Worm (Caenorhabditis elegans) whole organism, L4/young adult: Measurements from ENCODE around the gene dap-3.

Source experiments
- W03F9.2 ChIP-seq: fragments of 150-350 bp; optimal IDR thresholded peaks from 2 replicates; lab custom pipeline; 2014; ENCODE audit warnings: missing biosample characterization, missing genetic modification characterization
- dao-5 ChIP-seq: sonication (generic microtip); optimal IDR thresholded peaks from 2 replicates; lab custom pipeline; 2016; ENCODE audit warnings: missing genotype, missing genetic modification characterization, moderate library complexity, missing compliant biosample characterization
- him-1 ChIP-seq: sonication (generic microtip); optimal IDR thresholded peaks from 2 replicates; lab custom pipeline; 2016; ENCODE audit warnings: missing genotype, missing genetic modification reagents, missing genetic modification characterization, missing compliant biosample characterization

dap-3 gene

DNA sequence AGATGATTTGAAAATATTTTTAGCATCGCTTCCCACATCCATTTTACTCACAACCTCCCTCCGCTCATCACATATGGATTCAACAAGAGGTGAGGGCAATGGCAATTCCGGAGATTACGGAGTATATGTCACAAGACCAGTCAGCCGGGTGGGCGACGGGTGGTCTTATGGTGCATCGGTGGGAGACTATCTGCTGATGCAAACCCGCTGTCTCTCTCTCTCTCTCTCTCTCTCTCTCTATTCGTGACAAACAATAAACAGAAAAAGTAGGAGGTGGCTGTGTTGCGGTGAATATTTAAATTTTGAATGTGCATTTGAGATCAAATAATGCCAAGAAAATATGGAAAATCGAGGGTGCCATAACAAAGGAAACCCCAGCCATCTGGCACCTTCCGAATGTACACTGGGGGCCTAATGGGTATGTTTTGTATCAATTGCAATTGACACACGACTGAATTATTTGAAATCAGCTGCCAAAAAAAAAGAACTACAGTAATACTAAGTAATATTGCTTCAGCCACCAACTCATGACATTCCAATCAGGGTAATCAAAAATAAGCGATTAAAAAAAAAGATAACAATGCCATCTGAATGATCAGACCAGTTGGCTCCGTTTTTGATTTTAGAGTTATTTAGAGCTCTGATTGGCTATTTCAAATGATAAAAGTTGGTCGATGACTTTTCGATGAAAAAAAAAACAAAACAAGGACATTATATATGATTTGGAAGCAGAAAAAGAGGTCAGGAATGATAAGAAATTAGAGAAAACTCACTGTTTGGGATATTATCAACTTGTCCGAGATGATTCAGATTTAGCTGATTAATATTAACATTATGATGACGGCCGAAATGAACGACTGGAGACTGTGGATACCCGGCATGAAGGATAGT, 32.9 kb upstream of the dap-3 start:
- TF ChIP-seq dao-5 (tag; lab: Kevin White, UChicago) (no peak), W03F9.2 (tag; lab: Kevin White, UChicago) (no peak), him-1 (tag; lab: Kevin White, UChicago) (no peak)

DNA sequence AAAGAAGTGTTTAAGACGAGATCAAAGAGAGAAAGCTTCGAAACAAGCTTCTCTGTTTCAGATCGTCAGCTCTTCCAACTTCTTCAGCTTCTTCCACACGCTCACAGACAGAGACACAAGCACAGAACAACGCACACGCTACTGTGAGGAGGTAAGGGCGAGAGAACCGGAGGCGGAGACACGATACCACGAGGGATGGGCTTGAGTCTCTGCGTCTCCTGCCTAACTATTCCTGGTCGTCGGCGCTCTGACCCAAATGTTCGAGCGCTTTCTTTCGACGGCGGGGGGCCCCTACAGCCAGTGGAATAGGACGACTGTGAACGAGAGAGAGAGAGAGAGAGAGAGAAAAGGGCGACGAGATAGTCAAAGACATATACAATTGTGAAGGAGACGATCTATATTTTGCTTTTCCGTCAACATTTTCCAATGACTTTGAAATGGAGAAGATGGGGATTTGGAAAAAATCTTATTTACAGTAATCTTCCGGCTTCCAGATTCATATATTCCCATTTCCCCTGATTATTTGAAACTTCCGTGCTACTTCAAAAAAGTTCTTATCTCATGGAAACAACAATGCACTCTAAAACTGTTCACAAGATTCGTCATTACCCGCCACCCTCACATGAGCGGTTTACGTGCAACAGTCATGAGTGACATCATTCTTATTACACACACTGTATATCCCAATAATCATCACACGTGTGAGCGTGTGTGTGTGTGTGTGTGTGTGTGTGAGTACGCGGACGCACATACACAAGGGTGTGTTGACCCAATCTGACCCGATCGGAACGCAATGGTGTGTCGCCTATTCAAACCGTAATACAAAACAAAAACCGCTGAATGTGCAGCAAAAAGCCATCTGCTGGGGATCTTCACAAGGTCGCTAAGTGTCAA, 31.9 kb upstream of the dap-3 start:
- peak; percentile 80 for TF ChIP-seq him-1 (tag; lab: Kevin White, UChicago)
- no peak for TF ChIP-seq dao-5 (tag; lab: Kevin White, UChicago)
- peak; percentile 58 for TF ChIP-seq W03F9.2 (tag; lab: Kevin White, UChicago)

ce11 chrII:10550173-10550572, 30.8 kb upstream of the dap-3 start:
- TF ChIP-seq dao-5 (tag; lab: Kevin White, UChicago) (no peak), him-1 (tag; lab: Kevin White, UChicago) (no peak), W03F9.2 (tag; lab: Kevin White, UChicago) (no peak)

- no peak for TF ChIP-seq W03F9.2 (tag; lab: Kevin White, UChicago)
- TF ChIP-seq dao-5 (tag; lab: Kevin White, UChicago), result no peak
Observed at ce11 chrII:10550872-10551647, 29.9 kb upstream of the dap-3 start.

ce11 chrII:10551985-10552736, 28.8 kb upstream of the dap-3 start:
- TF ChIP-seq dao-5 (tag; lab: Kevin White, UChicago), result no peak
- peak; percentile 81 for TF ChIP-seq W03F9.2 (tag; lab: Kevin White, UChicago)
- peak; percentile 84 for TF ChIP-seq him-1 (tag; lab: Kevin White, UChicago)

DNA sequence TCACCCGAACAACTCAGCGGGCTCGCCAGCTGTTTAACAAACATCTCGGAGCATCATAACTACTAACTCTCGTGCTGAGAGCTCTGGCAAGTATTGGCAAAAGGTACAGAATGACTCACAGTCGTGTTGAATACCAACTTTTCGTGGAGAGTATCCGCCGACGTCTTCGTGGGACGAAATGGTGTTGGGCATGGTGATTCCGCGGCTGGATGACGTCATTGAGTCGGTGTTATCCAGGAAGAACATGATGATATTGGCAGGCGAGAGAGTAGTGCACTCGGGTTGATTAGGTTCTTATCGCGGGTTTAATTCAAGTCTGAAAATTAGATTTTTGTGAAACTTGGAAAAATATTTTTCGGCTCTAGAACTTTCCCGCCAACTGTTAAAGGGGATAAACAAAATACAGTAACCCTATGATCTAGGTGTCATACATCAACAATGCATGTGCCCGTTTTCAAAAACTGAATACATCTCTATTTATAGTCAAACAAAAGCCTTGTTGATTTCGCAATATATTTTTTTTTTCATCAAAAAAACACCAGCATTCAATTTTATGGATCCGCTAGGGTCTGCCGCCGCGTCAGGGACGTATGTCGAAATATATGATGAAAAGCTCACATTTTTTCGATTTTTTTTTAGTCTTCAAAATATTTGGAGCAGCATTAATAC, 27.4 kb upstream of the dap-3 start:
- no peak for TF ChIP-seq dao-5 (tag; lab: Kevin White, UChicago)
- TF ChIP-seq W03F9.2 (tag; lab: Kevin White, UChicago), result no peak
- no peak for TF ChIP-seq him-1 (tag; lab: Kevin White, UChicago)

DNA sequence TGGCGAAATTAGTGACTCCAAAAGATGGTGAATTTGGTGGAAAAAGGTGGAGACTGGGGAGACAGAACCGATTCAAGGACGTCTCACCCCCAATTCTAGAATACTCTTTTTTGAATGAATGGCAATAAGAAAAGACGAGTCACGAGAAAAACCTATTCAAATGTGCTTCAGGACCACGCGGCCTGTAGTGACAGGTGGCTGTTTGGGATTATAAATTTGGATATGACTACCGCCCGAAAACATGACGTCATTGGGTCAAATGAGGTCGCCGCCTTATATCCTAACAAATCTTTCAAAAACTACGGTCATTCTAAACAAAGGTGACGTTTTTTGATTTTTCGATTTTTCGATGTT, 26.9 kb upstream of the dap-3 start:
- no peak for TF ChIP-seq dao-5 (tag; lab: Kevin White, UChicago)
- TF ChIP-seq him-1 (tag; lab: Kevin White, UChicago), result no peak
- no peak for TF ChIP-seq W03F9.2 (tag; lab: Kevin White, UChicago)

DNA sequence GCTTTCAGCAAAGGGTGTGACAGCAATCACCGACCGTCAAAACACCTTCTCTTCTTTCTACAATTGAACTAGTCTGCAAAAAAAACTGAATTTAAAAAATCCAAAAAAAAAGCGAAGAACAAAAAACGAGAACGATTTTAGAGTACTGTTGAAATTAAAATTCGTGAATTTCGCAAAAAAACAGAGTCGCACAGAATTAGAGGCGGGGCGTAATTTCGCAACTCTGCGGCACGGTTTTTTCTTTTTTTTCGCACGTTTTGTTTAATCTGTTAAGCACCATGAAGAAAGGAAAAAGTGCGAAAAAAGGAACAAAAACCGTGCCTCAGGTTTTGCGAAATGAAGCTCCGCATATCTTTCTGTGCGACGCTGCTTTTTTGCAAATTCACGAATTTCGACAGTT, 26.0 kb upstream of the dap-3 start, which contains the start of gene mnk-1:
Gene mnk-1 (minus strand): TSS at position 73 of the 400 bp plus-strand sequence.
- no peak for TF ChIP-seq dao-5 (tag; lab: Kevin White, UChicago)

ce11 chrII:10555484-10556075, 25.4 kb upstream of the dap-3 start:
- TF ChIP-seq dao-5 (tag; lab: Kevin White, UChicago) (no peak), him-1 (tag; lab: Kevin White, UChicago) (no peak), W03F9.2 (tag; lab: Kevin White, UChicago) (no peak)

ce11 chrII:10556550-10557205, 24.3 kb upstream of the dap-3 start:
- TF ChIP-seq dao-5 (tag; lab: Kevin White, UChicago), result no peak
- no peak for TF ChIP-seq him-1 (tag; lab: Kevin White, UChicago)
- no peak for TF ChIP-seq W03F9.2 (tag; lab: Kevin White, UChicago)

ce11 chrII:10557206-10557574, 23.7 kb upstream of the dap-3 start:
- TF ChIP-seq W03F9.2 (tag; lab: Kevin White, UChicago), result no peak
- TF ChIP-seq him-1 (tag; lab: Kevin White, UChicago), result no peak
- TF ChIP-seq dao-5 (tag; lab: Kevin White, UChicago), result no peak
